Worm (Caenorhabditis elegans) whole organism, midembryonic: Measurements from ENCODE around the gene srx-6.
"Not testable (repeated sequence)": the region's sequence is repeated elsewhere in the genome, so short reads cannot be mapped to it uniquely, and the experiment has no call there.

Experiments
- flt-1 ChIP-seq: fragments of 200-800 bp; sonication (Bioruptor generic); IDR thresholded peaks from 2 replicates; pipeline ENCODE4 v1.3.6; 2022; ENCODE audit warnings: missing genetic modification characterization, missing compliant biosample characterization
- ztf-23 ChIP-seq: fragments of 200-800 bp; sonication (Bioruptor generic); IDR thresholded peaks from 2 replicates; pipeline ENCODE4 v1.3.6; 2022; ENCODE audit warnings: missing genetic modification reagents, missing genetic modification characterization, missing compliant biosample characterization

ce11 chrV:7345494-7345893 is 32.4 kb upstream of the srx-6 start, which contains the start of gene nhr-147:
- TF ChIP-seq ztf-23 (GFP tag; lab: Robert Waterston, UW); flt-1: not testable (repeated sequence)
